Fruit fly (Drosophila melanogaster): ENCODE measurements around the gene ergic53.

Gene ergic53

dm6 chr3L:8506975-8507441 lies 27.8 kb upstream of the ergic53 start, which contains the start of gene CG43163 (continued):
- no peak for TF ChIP-seq ken (GFP tag; IDR thresholded peaks at IDR 0.05)
- TF ChIP-seq CG17802 (tag; optimal IDR thresholded peaks at IDR 0.05): no peak
- no peak for TF ChIP-seq bigmax (GFP tag; optimal IDR thresholded peaks at IDR 0.05)
- TF ChIP-seq scrt (GFP tag; optimal IDR thresholded peaks at IDR 0.05): peak; percentile 25
- peak in 1 of 2 experiments; percentile 76 for TF ChIP-seq bsh (GFP tag; optimal IDR thresholded peaks at IDR 0.05)
- 0 out of 2 replicates have a peak, but pooled peaks have one; percentile 15 for TF ChIP-seq Dref (GFP tag; IDR thresholded peaks at IDR 0.05)
- TF ChIP-seq NC2α (GFP tag; optimal IDR thresholded peaks at IDR 0.05): peak; percentile 5
- peak; percentile 79 for TF ChIP-seq Xrp1 (GFP tag; IDR thresholded peaks at IDR 0.05)
- TF ChIP-seq CG7987 (GFP tag; optimal IDR thresholded peaks at IDR 0.05): peak; percentile 65
- no peak for TF ChIP-seq Elba2 (GFP tag; optimal IDR thresholded peaks at IDR 0.05)
- no peak for TF ChIP-seq h (optimal IDR thresholded peaks at IDR 0.05)
- peak; percentile 41 for TF ChIP-seq CG9817 (tag; optimal IDR thresholded peaks at IDR 0.05)
- TF ChIP-seq HLH54F (GFP tag; optimal IDR thresholded peaks at IDR 0.05): peak; percentile 66
- no peak for TF ChIP-seq Hey (tag; optimal IDR thresholded peaks at IDR 0.05)
- peak; percentile 74 for TF ChIP-seq Sox102F (GFP tag; optimal IDR thresholded peaks at IDR 0.05)
- TF ChIP-seq CG4424 (GFP tag; optimal IDR thresholded peaks at IDR 0.05): peak; percentile 66
- TF ChIP-seq Stat92E (GFP tag; optimal IDR thresholded peaks at IDR 0.05): peak in 1 of 3 experiments; percentile 8
- peak; percentile 19 for TF ChIP-seq Side (GFP tag; optimal IDR thresholded peaks at IDR 0.05)
- peak; percentile 38; the same call in 1 of the 3 replicates for TF ChIP-seq Opbp (GFP tag; IDR thresholded peaks at IDR 0.05; ENCODE audit: partially characterized antibody)
- peak; percentile 86 for TF ChIP-seq Lhr (GFP tag; optimal IDR thresholded peaks at IDR 0.05)
- TF ChIP-seq knrl (GFP tag; IDR thresholded peaks at IDR 0.05; ENCODE audit: partially characterized antibody): peak; percentile 41; the same call in 1 of the 3 replicates
- peak; percentile 51; the same call in 1 of the 2 replicates for TF ChIP-seq al (GFP tag; IDR thresholded peaks at IDR 0.05)
- TF ChIP-seq amos (GFP tag; IDR thresholded peaks at IDR 0.05; ENCODE audit: partially characterized antibody): no peak
- no peak for TF ChIP-seq hb (GFP tag; IDR thresholded peaks at IDR 0.05; ENCODE audit: partially characterized antibody)
- TF ChIP-seq Myb (GFP tag; optimal IDR thresholded peaks at IDR 0.05): peak; percentile 7
- peak; percentile 43; the same call in 1 of the 2 replicates for TF ChIP-seq H2.0 (GFP tag; IDR thresholded peaks at IDR 0.05)
- no peak for TF ChIP-seq jing (GFP tag; optimal IDR thresholded peaks at IDR 0.05)
- TF ChIP-seq grn (GFP tag; optimal IDR thresholded peaks at IDR 0.05): no peak
- TF ChIP-seq CoRest (tag; optimal IDR thresholded peaks at IDR 0.05): peak; percentile 70
- TF ChIP-seq CG10959 (GFP tag; IDR thresholded peaks at IDR 0.05): peak; percentile 46
- TF ChIP-seq CG13424 (tag; optimal IDR thresholded peaks at IDR 0.05): peak; percentile 68
- TF ChIP-seq E2f2 (GFP tag; IDR thresholded peaks at IDR 0.05): peak; percentile 72
- no peak for TF ChIP-seq tio (GFP tag; optimal IDR thresholded peaks at IDR 0.05)
- TF ChIP-seq en (GFP tag; optimal IDR thresholded peaks at IDR 0.05): no peak
- no peak for TF ChIP-seq emc (GFP tag; optimal IDR thresholded peaks at IDR 0.05)
- TF ChIP-seq CG17328 (GFP tag; IDR thresholded peaks at IDR 0.05): peak; percentile 81
- no peak for TF ChIP-seq Kr (GFP tag; optimal IDR thresholded peaks at IDR 0.05)
- peak; percentile 28 for TF ChIP-seq CHES-1-like (GFP tag; optimal IDR thresholded peaks at IDR 0.05)
- TF ChIP-seq CG5180 (GFP tag; optimal IDR thresholded peaks at IDR 0.05): peak; percentile 27
- peak; percentile 43 for TF ChIP-seq CG12071 (GFP tag; optimal IDR thresholded peaks at IDR 0.05)
- peak; percentile 54 for TF ChIP-seq CG12942 (GFP tag; optimal IDR thresholded peaks at IDR 0.05)
- TF ChIP-seq CG17359 (tag; optimal IDR thresholded peaks at IDR 0.05): peak; percentile 62
- TF ChIP-seq Hmr (GFP tag; optimal IDR thresholded peaks at IDR 0.05): peak; percentile 78
- no peak for TF ChIP-seq aop (GFP tag; IDR thresholded peaks at IDR 0.05)
- TF ChIP-seq CG3726 (GFP tag; IDR thresholded peaks at IDR 0.05): 0 out of 3 replicates have a peak, but pooled peaks have one; percentile 52
- no peak for TF ChIP-seq CG11723 (GFP tag; optimal IDR thresholded peaks at IDR 0.05)
- TF ChIP-seq CG14860 (GFP tag; IDR thresholded peaks at IDR 0.05; ENCODE audit: partially characterized antibody): no peak
- no peak for TF ChIP-seq CG4854 (GFP tag; optimal IDR thresholded peaks at IDR 0.05)
- TF ChIP-seq lilli (GFP tag; optimal IDR thresholded peaks at IDR 0.05): peak; percentile 76
- peak; percentile 68 for TF ChIP-seq CG8388 (GFP tag; optimal IDR thresholded peaks at IDR 0.05)

Data from whole organism, embryonic.